Worm (Caenorhabditis elegans) whole organism, late embryonic: ENCODE measurements around the gene nhr-80.

ENCODE experiments used
- C08G9.2 ChIP-seq: sonication (generic microtip); optimal IDR thresholded peaks from 2 replicates; lab custom pipeline; 2016; ENCODE audit warnings: mild to moderate bottlenecking, missing genetic modification characterization, moderate library complexity, missing compliant biosample characterization
- F13H6.1 ChIP-seq: sonication (generic microtip); optimal IDR thresholded peaks from 2 replicates; lab custom pipeline; 2016; ENCODE audit warnings: missing genetic modification characterization, missing compliant biosample characterization
- ahr-1 ChIP-seq: sonication (generic microtip); optimal IDR thresholded peaks from 2 replicates; lab custom pipeline; 2016; ENCODE audit warnings: missing genetic modification characterization, missing compliant biosample characterization
- ceh-14 ChIP-seq: sonication (generic microtip); optimal IDR thresholded peaks from 2 replicates; lab custom pipeline; 2016; ENCODE audit warnings: missing genotype, missing genetic modification characterization, missing compliant biosample characterization
- ceh-18 ChIP-seq: sonication (generic microtip); optimal IDR thresholded peaks from 2 replicates; lab custom pipeline; 2016; ENCODE audit warnings: missing genetic modification characterization, missing compliant biosample characterization
- ceh-19 ChIP-seq: fragments of 200-800 bp; sonication (Bioruptor generic); optimal IDR thresholded peaks from 2 replicates; lab custom pipeline; 2018; ENCODE audit warnings: mild to moderate bottlenecking, missing genetic modification characterization, missing compliant biosample characterization
- ceh-2 ChIP-seq: sonication (generic microtip); optimal IDR thresholded peaks from 2 replicates; lab custom pipeline; 2016; ENCODE audit warnings: missing genotype, missing genetic modification characterization, missing compliant biosample characterization
- ceh-31 ChIP-seq: sonication (generic microtip); optimal IDR thresholded peaks from 2 replicates; lab custom pipeline; 2016; ENCODE audit warnings: missing genetic modification characterization, missing compliant biosample characterization
- ceh-34 ChIP-seq: sonication (generic microtip); optimal IDR thresholded peaks from 2 replicates; lab custom pipeline; 2016; ENCODE audit warnings: mild to moderate bottlenecking, missing genetic modification characterization, missing compliant biosample characterization
- ceh-9 ChIP-seq: sonication (generic microtip); optimal IDR thresholded peaks from 2 replicates; lab custom pipeline; 2016; ENCODE audit warnings: mild to moderate bottlenecking, missing genetic modification characterization, inconsistent platforms, missing compliant biosample characterization
- che-1 ChIP-seq: sonication (generic microtip); optimal IDR thresholded peaks from 2 replicates; lab custom pipeline; 2016; ENCODE audit warnings: mild to moderate bottlenecking, missing genetic modification characterization, missing compliant biosample characterization
- dmd-4 ChIP-seq: sonication (generic microtip); optimal IDR thresholded peaks from 2 replicates; lab custom pipeline; 2016; ENCODE audit warnings: borderline replicate concordance, missing genetic modification characterization, missing compliant biosample characterization
- elt-2 ChIP-seq: sonication (generic microtip); optimal IDR thresholded peaks from 2 replicates; lab custom pipeline; 2016; ENCODE audit warnings: missing genetic modification reagents, missing genetic modification characterization, missing compliant biosample characterization
- elt-4 ChIP-seq: sonication (generic microtip); optimal IDR thresholded peaks from 2 replicates; lab custom pipeline; 2016; ENCODE audit warnings: missing genetic modification characterization, missing compliant biosample characterization
- fax-1 ChIP-seq: sonication (generic microtip); optimal IDR thresholded peaks from 2 replicates; lab custom pipeline; 2016; ENCODE audit warnings: missing genotype, missing genetic modification characterization, missing compliant biosample characterization
- fkh-6 ChIP-seq: sonication (generic microtip); optimal IDR thresholded peaks from 2 replicates; lab custom pipeline; 2016; ENCODE audit warnings: missing genetic modification characterization, missing compliant biosample characterization
- hlh-13 ChIP-seq: fragments of 200-800 bp; sonication (Bioruptor generic); optimal IDR thresholded peaks from 2 replicates; lab custom pipeline; 2018; ENCODE audit warnings: mild to moderate bottlenecking, missing genetic modification characterization, missing compliant biosample characterization
- hlh-30 ChIP-seq: sonication (generic microtip); optimal IDR thresholded peaks from 2 replicates; lab custom pipeline; 2017; ENCODE audit warnings: antibody characterized with exemption, missing genetic modification characterization, missing compliant biosample characterization; ENCODE audit not compliant: insufficient read depth
- hlh-8 ChIP-seq: sonication (generic microtip); optimal IDR thresholded peaks from 2 replicates; lab custom pipeline; 2016; ENCODE audit warnings: missing genotype, missing genetic modification characterization, missing compliant biosample characterization
- nhr-11 ChIP-seq: fragments of 150-350 bp; optimal IDR thresholded peaks from 2 replicates; lab custom pipeline; 2014; ENCODE audit warnings: missing biosample characterization, missing genetic modification characterization
- nhr-232 ChIP-seq: sonication (generic microtip); optimal IDR thresholded peaks from 2 replicates; lab custom pipeline; 2016; ENCODE audit warnings: missing genetic modification characterization, missing compliant biosample characterization
- odd-2 ChIP-seq: sonication (generic microtip); optimal IDR thresholded peaks from 2 replicates; lab custom pipeline; 2017; ENCODE audit warnings: antibody characterized with exemption, mild to moderate bottlenecking, missing genetic modification characterization, missing compliant biosample characterization
- pax-1 ChIP-seq: fragments of 150-350 bp; optimal IDR thresholded peaks from 2 replicates; lab custom pipeline; 2014; ENCODE audit warnings: missing biosample characterization, missing genetic modification characterization
- pha-2 ChIP-seq: sonication (generic microtip); optimal IDR thresholded peaks from 2 replicates; lab custom pipeline; 2017; ENCODE audit warnings: mild to moderate bottlenecking, missing genetic modification characterization, missing compliant biosample characterization
- pqm-1 ChIP-seq: sonication (generic microtip); optimal IDR thresholded peaks from 2 replicates; lab custom pipeline; 2016; ENCODE audit warnings: missing genetic modification characterization, missing compliant biosample characterization
- pros-1 ChIP-seq: fragments of 150-350 bp; optimal IDR thresholded peaks from 2 replicates; lab custom pipeline; 2014; ENCODE audit warnings: missing biosample characterization, missing genetic modification reagents, missing genetic modification characterization
- sdc-2 ChIP-seq: sonication (generic microtip); optimal IDR thresholded peaks from 2 replicates; lab custom pipeline; 2016; ENCODE audit warnings: missing genotype, missing genetic modification characterization, missing compliant biosample characterization
- sox-2 ChIP-seq: fragments of 200-800 bp; sonication (Bioruptor generic); IDR thresholded peaks from 2 replicates; pipeline ENCODE4 v1.3.6; 2022; ENCODE audit warnings: missing genetic modification reagents, missing genetic modification characterization, missing compliant biosample characterization
- sox-4 ChIP-seq: sonication (generic microtip); optimal IDR thresholded peaks from 2 replicates; lab custom pipeline; 2017; ENCODE audit warnings: mild to moderate bottlenecking, missing genetic modification characterization, inconsistent platforms, missing compliant biosample characterization
- syd-9 ChIP-seq: sonication (generic microtip); optimal IDR thresholded peaks from 2 replicates; lab custom pipeline; 2016; ENCODE audit warnings: mild to moderate bottlenecking, missing genetic modification characterization, moderate library complexity, missing compliant biosample characterization
- unc-42 ChIP-seq: sonication (generic microtip); optimal IDR thresholded peaks from 2 replicates; lab custom pipeline; 2016; ENCODE audit warnings: missing genotype, missing genetic modification characterization, missing compliant biosample characterization
- unc-55 ChIP-seq: sonication (generic microtip); optimal IDR thresholded peaks from 2 replicates; lab custom pipeline; 2017; ENCODE audit warnings: missing biosample characterization, missing genetic modification reagents, missing genetic modification characterization
- unc-86 ChIP-seq: sonication (generic microtip); optimal IDR thresholded peaks from 2 replicates; lab custom pipeline; 2016; ENCODE audit warnings: missing genetic modification characterization, missing compliant biosample characterization

Gene nhr-80

DNA sequence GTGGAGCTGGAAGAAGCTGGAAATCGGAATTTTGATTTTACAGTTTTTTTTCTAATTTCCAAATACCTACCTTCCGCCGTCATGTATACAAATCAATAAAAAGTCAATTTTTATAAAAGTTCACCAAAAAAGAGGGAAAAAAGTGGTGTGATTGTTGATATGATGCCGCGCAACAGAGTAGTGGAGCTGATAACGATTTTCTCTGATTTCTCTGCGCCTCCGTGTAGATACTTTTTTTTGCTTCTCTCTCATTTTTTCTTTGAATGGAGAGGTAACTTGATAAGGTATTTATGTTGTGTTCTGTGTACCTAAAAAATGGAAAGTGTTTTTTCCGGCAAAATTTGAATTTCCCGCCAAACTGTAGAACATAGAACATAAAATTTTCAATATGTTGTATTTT lies at the start of gene nhr-80:
Gene nhr-80 (minus strand): TSS at position 199 of the 400 bp plus-strand sequence.
- TF ChIP-seq elt-4 (tag; lab: Kevin White, UChicago) (no peak), elt-2 (tag; lab: Kevin White, UChicago) (peak; percentile 87)

DNA sequence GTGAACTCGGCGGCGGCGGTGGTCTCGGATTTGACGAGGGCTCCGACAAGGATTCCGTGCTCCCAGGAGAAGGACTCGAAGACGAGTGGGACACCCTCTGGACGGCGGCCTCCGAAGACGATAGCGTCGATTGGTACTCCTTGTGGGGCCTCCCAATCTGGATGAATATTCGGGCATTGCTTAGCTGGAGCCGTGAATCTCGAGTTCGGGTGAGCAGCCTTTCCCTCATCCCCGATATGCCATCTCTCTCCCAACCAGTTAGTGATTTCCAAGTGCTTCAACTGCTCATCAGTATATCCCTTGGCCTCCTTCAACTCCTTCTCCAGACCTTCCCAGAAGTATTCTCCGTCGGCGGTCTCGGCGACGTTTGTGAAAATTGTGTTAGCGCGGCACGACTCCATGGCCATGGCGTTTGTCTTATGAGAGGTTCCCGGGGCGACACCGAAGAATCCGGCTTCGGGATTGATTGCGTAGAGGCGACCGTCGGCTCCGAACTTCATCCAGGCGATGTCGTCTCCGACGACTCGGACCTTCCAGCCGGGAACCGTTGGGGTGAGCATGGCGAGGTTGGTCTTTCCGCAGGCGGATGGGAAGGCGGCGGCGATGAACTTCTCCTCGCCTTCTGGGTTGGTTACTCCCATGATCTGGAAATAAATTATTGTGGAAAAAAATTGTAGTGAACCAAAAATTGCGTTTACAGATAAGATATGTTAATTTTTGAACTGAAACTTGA lies 49.1 kb upstream of the nhr-80 start:
- TF ChIP-seq unc-86 (no peak), sdc-2 (tag; lab: Kevin White, UChicago) (peak; percentile 4)

DNA sequence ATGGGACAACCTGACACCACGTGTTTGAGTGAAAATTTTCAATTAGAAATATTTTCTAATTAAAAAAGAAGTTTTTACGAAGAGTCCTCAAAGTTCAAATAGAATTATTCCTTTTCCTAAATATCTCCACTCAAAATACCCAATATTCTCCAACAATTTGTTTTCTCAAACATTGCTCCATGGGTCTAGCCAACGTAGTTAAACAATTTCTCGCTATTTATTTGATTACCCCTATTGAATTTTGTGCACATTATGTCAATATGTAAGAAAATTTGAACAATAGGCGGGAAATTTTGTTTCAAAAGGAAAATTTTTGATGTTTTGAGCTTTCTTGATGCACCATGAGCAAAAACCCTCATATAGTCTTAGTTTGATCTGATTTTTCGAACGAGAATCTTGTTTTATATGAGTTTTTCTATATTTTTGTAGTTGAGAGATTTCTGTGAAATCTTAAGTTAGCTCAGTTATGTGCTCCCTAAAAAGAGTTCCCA lies 47.8 kb upstream of the nhr-80 start:
- peak; percentile 46 for TF ChIP-seq unc-42
- TF ChIP-seq ceh-31, result no peak

DNA sequence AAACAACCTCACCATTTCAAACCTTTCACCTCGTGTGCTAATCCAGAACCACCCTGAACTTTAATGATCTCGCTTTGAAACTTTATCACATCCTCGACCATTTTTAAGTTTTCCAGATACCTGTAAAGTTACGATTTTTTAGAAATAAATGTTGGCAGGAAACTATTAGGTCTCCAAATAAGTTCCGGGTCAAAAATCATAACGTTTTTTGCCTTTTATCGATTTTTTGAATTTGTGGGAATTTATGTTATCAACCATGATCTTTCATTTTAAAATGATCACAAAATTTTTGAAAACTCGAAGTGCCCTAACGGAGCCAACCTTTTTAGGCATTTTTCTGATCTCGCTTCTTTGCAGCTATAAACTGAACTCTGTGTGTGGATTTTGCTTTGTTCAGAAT lies 46.4 kb upstream of the nhr-80 start, which contains the start of gene btb-5:
Gene btb-5 (minus strand): TSS at position 101 of the 400 bp plus-strand sequence.
- TF ChIP-seq pros-1 (tag; lab: Kevin White, UChicago), result no peak
- no peak for TF ChIP-seq ceh-34 (tag; lab: Kevin White, UChicago)
- no peak for TF ChIP-seq fax-1 (tag; lab: Kevin White, UChicago)
- TF ChIP-seq ceh-18 (tag; lab: Kevin White, UChicago), result no peak
- no peak for TF ChIP-seq sox-2 (GFP tag; lab: Robert Waterston, UW)
- TF ChIP-seq nhr-232, result no peak
- no peak for TF ChIP-seq ceh-2 (tag; lab: Kevin White, UChicago)
- TF ChIP-seq hlh-30, result no peak
- TF ChIP-seq ceh-19 (GFP tag; lab: Kevin White, UChicago), result no peak
- TF ChIP-seq pqm-1 (tag; lab: Kevin White, UChicago), result no peak
- no peak for TF ChIP-seq pha-2 (tag; lab: Kevin White, UChicago)
- no peak for TF ChIP-seq dmd-4
- no peak for TF ChIP-seq nhr-11 (tag; lab: Kevin White, UChicago)
- no peak for TF ChIP-seq hlh-8 (tag; lab: Kevin White, UChicago)
- no peak for TF ChIP-seq odd-2 (tag; lab: Kevin White, UChicago)
- TF ChIP-seq elt-2 (tag; lab: Kevin White, UChicago), result no peak

DNA sequence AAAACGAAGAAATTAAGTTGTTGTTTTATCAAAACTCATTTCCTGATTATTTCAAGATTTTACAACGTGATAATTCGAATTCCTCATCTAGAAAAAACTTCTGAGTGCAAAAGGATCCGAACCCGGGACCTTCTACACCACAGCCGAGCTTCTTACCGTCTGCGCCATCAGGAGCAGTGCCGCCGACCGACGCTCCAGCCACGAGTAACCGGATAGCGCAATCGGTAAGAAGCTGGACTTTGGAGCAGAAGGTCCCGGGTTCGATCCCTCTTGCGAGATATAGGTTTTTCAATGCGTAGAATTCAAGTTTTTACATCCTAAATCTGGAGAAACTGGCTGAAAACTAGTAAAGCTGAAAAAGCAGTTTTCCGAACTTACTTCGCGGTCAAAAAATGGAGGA lies 39.0 kb upstream of the nhr-80 start:
- no peak for TF ChIP-seq F13H6.1
- TF ChIP-seq syd-9 (tag; lab: Kevin White, UChicago), result no peak

DNA sequence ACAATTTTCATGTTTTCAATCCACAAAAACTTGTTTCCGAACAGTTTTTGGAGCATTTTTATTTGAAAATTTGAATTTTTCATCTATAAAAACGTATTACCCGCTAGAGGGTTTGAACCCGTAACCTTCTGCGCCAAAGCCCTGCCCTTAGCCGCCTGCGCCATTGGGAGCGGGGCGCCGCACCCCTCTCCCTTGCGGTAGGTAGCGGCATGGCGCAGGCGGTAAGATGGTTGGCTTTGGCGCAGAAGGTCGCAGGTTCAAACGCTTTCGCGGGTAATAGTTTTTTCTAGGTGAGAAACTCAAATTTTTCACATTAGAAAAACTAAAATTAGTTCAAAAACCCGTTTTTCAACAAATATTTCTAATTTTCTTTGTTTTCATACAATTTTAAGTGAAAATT lies 37.0 kb upstream of the nhr-80 start:
- TF ChIP-seq che-1 (tag; lab: Kevin White, UChicago), result no peak
- TF ChIP-seq hlh-13 (GFP tag; lab: Kevin White, UChicago), result no peak
- no peak for TF ChIP-seq ceh-9
- TF ChIP-seq ceh-14 (tag; lab: Kevin White, UChicago), result no peak
- TF ChIP-seq, all 69 proteins: peak for 0

DNA sequence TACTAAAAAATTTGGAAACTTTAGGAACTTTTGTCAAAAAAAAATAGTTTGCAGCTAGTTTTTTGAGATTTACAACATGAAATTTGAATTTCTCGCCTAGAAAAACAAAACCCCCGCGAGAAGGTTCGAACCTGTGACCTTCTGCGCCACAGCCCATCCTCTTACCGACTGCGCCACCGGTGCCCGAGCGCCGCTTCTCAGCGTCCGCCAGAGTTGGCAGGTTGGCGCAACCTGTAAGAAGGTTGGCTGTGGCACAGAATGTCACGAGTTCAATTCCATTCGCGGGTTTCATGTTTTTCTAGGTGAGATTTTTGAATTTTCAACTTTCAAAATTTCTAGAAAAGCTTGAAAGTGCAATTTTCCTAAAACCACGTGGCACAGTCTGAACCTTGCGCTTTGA lies 35.7 kb upstream of the nhr-80 start:
- TF ChIP-seq C08G9.2 (tag; lab: Kevin White, UChicago) (no peak), nhr-232 (no peak), che-1 (tag; lab: Kevin White, UChicago) (no peak), pros-1 (tag; lab: Kevin White, UChicago) (no peak), pax-1 (tag; lab: Kevin White, UChicago) (no peak), sox-4 (tag; lab: Kevin White, UChicago) (no peak), pha-2 (tag; lab: Kevin White, UChicago) (no peak), fkh-6 (tag; lab: Kevin White, UChicago) (no peak), elt-4 (tag; lab: Kevin White, UChicago) (no peak), unc-55 (GFP tag; lab: Kevin White, UChicago) (no peak), fax-1 (tag; lab: Kevin White, UChicago) (no peak), dmd-4 (no peak), ahr-1 (tag; lab: Kevin White, UChicago) (no peak)
